Fruit fly (Drosophila melanogaster) S2 (cell line): ENCODE data around the gene CG31431.

Experiments used
- CG8478 ChIP-seq: fragments of >200 bp; optimal IDR thresholded peaks from 2 replicates; lab custom pipeline; 2018
- CTCF ChIP-seq, 2 experiments: fragments of >200 bp; optimal IDR thresholded peaks; 2 replicates each; lab custom pipeline; 2018

DNA sequence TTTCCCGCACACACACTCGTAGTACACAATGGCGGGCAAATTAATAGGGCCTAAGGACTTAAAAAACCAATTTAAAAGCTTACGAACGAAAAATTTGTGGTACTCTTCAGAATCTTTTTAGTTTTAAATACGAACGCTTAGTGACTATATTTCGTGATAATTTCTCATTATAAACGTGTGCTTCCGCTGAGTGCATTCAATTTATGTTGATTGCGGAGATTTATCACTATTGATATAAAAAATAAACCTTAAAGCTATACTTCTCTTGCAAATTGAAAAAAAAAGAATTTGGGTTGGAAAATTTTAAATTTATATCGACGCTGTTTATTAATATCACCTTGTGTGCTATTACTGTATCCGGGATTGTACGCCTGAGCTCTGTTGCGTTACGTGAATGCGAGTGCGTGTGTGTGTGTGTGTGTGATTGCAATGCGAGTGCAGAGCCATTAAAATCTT, 21.5 kb upstream of the CG31431 start:
- no peak for TF ChIP-seq CTCF (optimal IDR thresholded peaks at IDR 0.05; lab: Kevin White, UChicago)
- no peak for TF ChIP-seq CG8478 (lab: Kevin White, UChicago)
